Worm (Caenorhabditis elegans) whole organism, late embryonic: ENCODE results near the gene K03A11.5.

Source experiments
- ama-1 ChIP-seq: fragments of 150-350 bp; optimal IDR thresholded peaks from 2 replicates; lab custom pipeline; 2014
- ceh-34 ChIP-seq: sonication (generic microtip); optimal IDR thresholded peaks from 2 replicates; lab custom pipeline; 2016; ENCODE audit warnings: mild to moderate bottlenecking, missing genetic modification characterization, missing compliant biosample characterization
- elt-2 ChIP-seq: sonication (generic microtip); optimal IDR thresholded peaks from 2 replicates; lab custom pipeline; 2016; ENCODE audit warnings: missing genetic modification reagents, missing genetic modification characterization, missing compliant biosample characterization
- ets-4 ChIP-seq: sonication (generic microtip); optimal IDR thresholded peaks from 2 replicates; lab custom pipeline; 2016; ENCODE audit warnings: missing genetic modification characterization, missing compliant biosample characterization
- eyg-1 ChIP-seq: sonication (generic microtip); optimal IDR thresholded peaks from 2 replicates; lab custom pipeline; 2016; ENCODE audit warnings: missing genotype, missing genetic modification characterization, missing compliant biosample characterization
- fkh-10 ChIP-seq: fragments of 150-350 bp; optimal IDR thresholded peaks from 2 replicates; lab custom pipeline; 2014; ENCODE audit warnings: missing biosample characterization, missing genetic modification reagents, missing genetic modification characterization
- fkh-6 ChIP-seq: sonication (generic microtip); optimal IDR thresholded peaks from 2 replicates; lab custom pipeline; 2016; ENCODE audit warnings: missing genetic modification characterization, missing compliant biosample characterization
- lin-11 ChIP-seq: fragments of 200-800 bp; sonication (Bioruptor generic); optimal IDR thresholded peaks from 2 replicates; lab custom pipeline; 2018; ENCODE audit warnings: mild to moderate bottlenecking, missing genetic modification characterization, missing compliant biosample characterization
- nfya-1 ChIP-seq: sonication (generic microtip); optimal IDR thresholded peaks from 2 replicates; lab custom pipeline; 2017; ENCODE audit warnings: missing genetic modification characterization, mild to moderate bottlenecking, missing compliant biosample characterization, antibody characterized with exemption, moderate library complexity
- nhr-11 ChIP-seq: fragments of 150-350 bp; optimal IDR thresholded peaks from 2 replicates; lab custom pipeline; 2014; ENCODE audit warnings: missing biosample characterization, missing genetic modification characterization
- pag-3 ChIP-seq: sonication (generic microtip); optimal IDR thresholded peaks from 2 replicates; lab custom pipeline; 2016; ENCODE audit warnings: missing compliant biosample characterization, missing genetic modification characterization, borderline replicate concordance
- sox-4 ChIP-seq: sonication (generic microtip); optimal IDR thresholded peaks from 2 replicates; lab custom pipeline; 2017; ENCODE audit warnings: mild to moderate bottlenecking, missing genetic modification characterization, inconsistent platforms, missing compliant biosample characterization

DNA sequence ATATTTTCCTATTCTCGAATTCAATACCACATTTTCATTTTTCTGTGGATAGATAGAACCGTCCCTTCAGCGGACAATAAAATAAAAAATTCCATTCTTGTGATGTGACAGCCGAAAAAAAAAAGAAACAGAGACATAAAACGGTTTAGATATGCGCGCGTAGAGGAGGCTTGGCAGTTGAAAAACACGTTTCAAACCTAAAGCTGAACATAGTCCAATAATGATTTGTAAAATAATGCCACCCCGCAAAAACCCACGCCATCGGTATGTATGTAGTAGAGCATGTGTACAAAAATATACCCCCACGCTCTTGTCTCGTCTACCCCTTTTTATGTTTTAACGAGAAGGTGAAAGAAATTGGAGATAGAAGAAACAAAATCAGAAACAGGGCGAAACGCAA, 45.3 kb downstream of the K03A11.5 start:
- TF ChIP-seq fkh-10, result no peak
- TF ChIP-seq elt-2 (tag; lab: Kevin White, UChicago), result no peak
- TF ChIP-seq lin-11 (tag; lab: Kevin White, UChicago), result no peak
- no peak for TF ChIP-seq ceh-34 (tag; lab: Kevin White, UChicago)
- no peak for TF ChIP-seq ama-1
- TF ChIP-seq pag-3 (tag; lab: Kevin White, UChicago), result no peak
- no peak for TF ChIP-seq nfya-1 (tag; lab: Kevin White, UChicago)
- no peak for TF ChIP-seq nhr-11 (tag; lab: Kevin White, UChicago)
- TF ChIP-seq eyg-1, result no peak
- TF ChIP-seq fkh-6 (tag; lab: Kevin White, UChicago), result no peak
- no peak for TF ChIP-seq sox-4
- no peak for TF ChIP-seq ets-4 (tag; lab: Kevin White, UChicago)
